Worm (Caenorhabditis elegans): ENCODE measurements around the gene mlt-3.

- TF ChIP-seq him-1 (tag; optimal IDR thresholded peaks at IDR 0.05) = no peak
- no peak for TF ChIP-seq dao-5 (tag; optimal IDR thresholded peaks at IDR 0.05)
- peak; percentile 12 for TF ChIP-seq W03F9.2 (tag; optimal IDR thresholded peaks at IDR 0.05)
Observed at ce11 chrIV:12194668-12195067, 32.2 kb downstream of the mlt-3 start.

All from whole organism, L4/young adult.